Fruit fly (Drosophila melanogaster) whole organism, adult: Measurements from ENCODE around the gene ATbp.
A peak's percentile ranks its signal among the peaks of the same experiment; 100 is the strongest.

Experiments used
- CG11617 ChIP-seq: fragments of 200-800 bp; sonication (Bioruptor generic); optimal IDR thresholded peaks from 2 replicates; lab custom pipeline; 2017; ENCODE audit warnings: mild to moderate bottlenecking, missing biosample characterization, missing genetic modification reagents, missing genetic modification characterization
- CG12768 ChIP-seq: fragments of 200-800 bp; sonication (Bioruptor generic); optimal IDR thresholded peaks from 2 replicates; lab custom pipeline; 2017; ENCODE audit warnings: missing biosample characterization, missing genetic modification characterization, mild to moderate bottlenecking, moderate library complexity, missing genetic modification reagents
- CG14711 ChIP-seq: fragments of 200-800 bp; sonication (Bioruptor generic); optimal IDR thresholded peaks from 2 replicates; lab custom pipeline; 2018; ENCODE audit warnings: missing biosample characterization, mild to moderate bottlenecking, missing genetic modification characterization, moderate library complexity
- CG1620 ChIP-seq: fragments of 200-800 bp; sonication (Bioruptor generic); optimal IDR thresholded peaks from 2 replicates; lab custom pipeline; 2016; ENCODE audit warnings: missing biosample characterization, missing genetic modification characterization
- CG5204 ChIP-seq: fragments of 200-800 bp; sonication (Bioruptor generic); optimal IDR thresholded peaks from 2 replicates; lab custom pipeline; 2016; ENCODE audit warnings: missing biosample characterization, missing genetic modification characterization
- CG7045 ChIP-seq: fragments of 200-800 bp; sonication (Bioruptor generic); optimal IDR thresholded peaks from 2 replicates; lab custom pipeline; 2017; ENCODE audit warnings: missing biosample characterization, mild to moderate bottlenecking, missing genetic modification characterization
- CG7101 ChIP-seq: fragments of 200-800 bp; sonication (Bioruptor generic); optimal IDR thresholded peaks from 2 replicates; lab custom pipeline; 2018; ENCODE audit warnings: missing biosample characterization, mild to moderate bottlenecking, missing genetic modification characterization, moderate library complexity
- Clk ChIP-seq: fragments of 200-800 bp; sonication (Bioruptor generic); optimal IDR thresholded peaks from 2 replicates; lab custom pipeline; 2017; ENCODE audit warnings: missing biosample characterization, missing genetic modification characterization
- Crg-1 ChIP-seq: fragments of 200-800 bp; sonication (Bioruptor generic); optimal IDR thresholded peaks from 2 replicates; lab custom pipeline; 2016; ENCODE audit warnings: missing biosample characterization, missing genetic modification characterization
- Hr96 ChIP-seq: fragments of 200-800 bp; sonication (Bioruptor generic); optimal IDR thresholded peaks from 2 replicates; lab custom pipeline; 2016; ENCODE audit warnings: missing biosample characterization, missing genetic modification characterization
- Mnt ChIP-seq: fragments of 200-800 bp; sonication (Bioruptor generic); optimal IDR thresholded peaks from 2 replicates; lab custom pipeline; 2016; ENCODE audit warnings: missing biosample characterization, mild to moderate bottlenecking, missing genetic modification characterization
- bab1 ChIP-seq: fragments of 200-800 bp; sonication (Bioruptor generic); optimal IDR thresholded peaks from 3 replicates; lab custom pipeline; 2019; ENCODE audit warnings: missing biosample characterization, mild to moderate bottlenecking, missing genetic modification characterization, moderate library complexity
- cic ChIP-seq: fragments of 200-800 bp; sonication (Bioruptor generic); optimal IDR thresholded peaks from 2 replicates; lab custom pipeline; 2017; ENCODE audit warnings: missing biosample characterization, mild to moderate bottlenecking, missing genetic modification characterization, moderate library complexity
- cnc ChIP-seq, 2 experiments: fragments of >200 bp; optimal IDR thresholded peaks; 2 replicates each; lab custom pipeline; 2017
- kay ChIP-seq: fragments of 200-800 bp; sonication (Bioruptor generic); peaks from one replicate; lab custom pipeline; 2016; ENCODE audit warnings: missing biosample characterization, missing genetic modification characterization, borderline replicate concordance
- ovo ChIP-seq: fragments of 200-800 bp; sonication (Bioruptor generic); optimal IDR thresholded peaks from 2 replicates; lab custom pipeline; 2016; ENCODE audit warnings: missing biosample characterization, missing genetic modification characterization
- pad ChIP-seq: fragments of 200-800 bp; sonication (Bioruptor generic); optimal IDR thresholded peaks from 3 replicates; lab custom pipeline; 2017; ENCODE audit warnings: missing biosample characterization, missing genetic modification characterization, mild to moderate bottlenecking, moderate library complexity, missing genetic modification reagents
- tj ChIP-seq: fragments of 200-800 bp; sonication (Bioruptor generic); optimal IDR thresholded peaks from 3 replicates; lab custom pipeline; 2017; ENCODE audit warnings: missing biosample characterization, mild to moderate bottlenecking, missing genetic modification characterization, moderate library complexity
- toe ChIP-seq: fragments of 200-800 bp; sonication (Bioruptor generic); optimal IDR thresholded peaks from 2 replicates; lab custom pipeline; 2016; ENCODE audit warnings: missing biosample characterization, missing genetic modification characterization

Gene ATbp

dm6 chrX:23105692-23106091 is at the start of gene ATbp:
Gene ATbp, plus strand, starts transcription at chrX:23106003.
- TF ChIP-seq Mnt (GFP tag; lab: Kevin White, UChicago) (no peak), kay (peak; percentile 69), CG12768 (GFP tag; lab: Kevin White, UChicago) (no peak), Clk (no peak), toe (GFP tag; lab: Kevin White, UChicago) (peak; percentile 48), ovo (GFP tag; lab: Kevin White, UChicago) (peak; percentile 4), CG5204 (GFP tag; lab: Kevin White, UChicago) (no peak)

dm6 chrX:23067521-23068459 is 38.0 kb upstream of the ATbp start, which contains the start of gene CG17167:
Gene CG17167, plus strand, starts transcription at chrX:23068301.
- TF ChIP-seq CG12768 (GFP tag; lab: Kevin White, UChicago) (no peak), CG7101 (no peak), kay (no peak), Clk (no peak), CG14711 (tag; lab: Kevin White, UChicago) (no peak), bab1 (GFP tag; lab: Kevin White, UChicago) (no peak), cic (no peak), Hr96 (no peak), CG5204 (GFP tag; lab: Kevin White, UChicago) (no peak), pad (GFP tag; lab: Kevin White, UChicago) (no peak), CG1620 (GFP tag; lab: Kevin White, UChicago) (no peak), tj (no peak), CG7045 (no peak), toe (GFP tag; lab: Kevin White, UChicago) (no peak)

dm6 chrX:23071237-23071688 is 34.5 kb upstream of the ATbp start:
- no peak for TF ChIP-seq Mnt (GFP tag; lab: Kevin White, UChicago)
- TF ChIP-seq kay, result no peak

- TF ChIP-seq Mnt (GFP tag; lab: Kevin White, UChicago) (no peak), CG7101 (no peak), toe (GFP tag; lab: Kevin White, UChicago) (no peak), cnc (optimal IDR thresholded peaks at IDR 0.05; lab: Kevin White, UChicago) (no peak), CG14711 (tag; lab: Kevin White, UChicago) (no peak), pad (GFP tag; lab: Kevin White, UChicago) (no peak), CG5204 (GFP tag; lab: Kevin White, UChicago) (no peak)
Observed at dm6 chrX:23073402-23073801, 32.4 kb upstream of the ATbp start.

dm6 chrX:23082407-23082905 is 23.3 kb upstream of the ATbp start, which contains the start of the genes CG17163 and CG17168:
Gene CG17163, minus strand, starts transcription at chrX:23082709.
Gene CG17168, plus strand, starts transcription at chrX:23082738.
- no peak for TF ChIP-seq CG14711 (tag; lab: Kevin White, UChicago)
- TF ChIP-seq CG5204 (GFP tag; lab: Kevin White, UChicago), result no peak
- no peak for TF ChIP-seq Mnt (GFP tag; lab: Kevin White, UChicago)
- no peak for TF ChIP-seq CG12768 (GFP tag; lab: Kevin White, UChicago)
- no peak for TF ChIP-seq CG7045
- TF ChIP-seq Clk, result no peak
- TF ChIP-seq kay, result peak; percentile 63
- TF ChIP-seq ovo (GFP tag; lab: Kevin White, UChicago), result no peak
- TF ChIP-seq tj, result peak; percentile 17
- no peak for TF ChIP-seq CG7101
- TF ChIP-seq Hr96, result no peak

- TF ChIP-seq Crg-1 (GFP tag; lab: Kevin White, UChicago), result no peak
- TF ChIP-seq tj, result peak; percentile 80
Observed at dm6 chrX:23084372-23084771, 21.4 kb upstream of the ATbp start, which contains the start of gene CG17169. Gene CG17169, plus strand, starts transcription at chrX:23084672.

- TF ChIP-seq CG11617 (GFP tag; lab: Kevin White, UChicago) (no peak), tj (peak; percentile 92)
Observed at dm6 chrX:23089087-23089732, 16.6 kb upstream of the ATbp start.

dm6 chrX:23090474-23090873 is 15.3 kb upstream of the ATbp start:
- no peak for TF ChIP-seq CG7045
- no peak for TF ChIP-seq CG5204 (GFP tag; lab: Kevin White, UChicago)
- no peak for TF ChIP-seq CG7101
- TF ChIP-seq Mnt (GFP tag; lab: Kevin White, UChicago), result no peak
- TF ChIP-seq kay, result peak; percentile 26
- no peak for TF ChIP-seq bab1 (GFP tag; lab: Kevin White, UChicago)
